Fruit fly (Drosophila melanogaster) whole organism, adult: ENCODE data around the gene psd.

Experiments used
- CG11617 ChIP-seq: fragments of 200-800 bp; sonication (Bioruptor generic); optimal IDR thresholded peaks from 2 replicates; lab custom pipeline; 2017; ENCODE audit warnings: mild to moderate bottlenecking, missing biosample characterization, missing genetic modification reagents, missing genetic modification characterization
- CG12768 ChIP-seq: fragments of 200-800 bp; sonication (Bioruptor generic); optimal IDR thresholded peaks from 2 replicates; lab custom pipeline; 2017; ENCODE audit warnings: missing biosample characterization, missing genetic modification characterization, mild to moderate bottlenecking, moderate library complexity, missing genetic modification reagents
- CG14711 ChIP-seq: fragments of 200-800 bp; sonication (Bioruptor generic); optimal IDR thresholded peaks from 2 replicates; lab custom pipeline; 2018; ENCODE audit warnings: missing biosample characterization, mild to moderate bottlenecking, missing genetic modification characterization, moderate library complexity
- CG1620 ChIP-seq: fragments of 200-800 bp; sonication (Bioruptor generic); optimal IDR thresholded peaks from 2 replicates; lab custom pipeline; 2016; ENCODE audit warnings: missing biosample characterization, missing genetic modification characterization
- CG33017 ChIP-seq: fragments of 200-800 bp; sonication (Bioruptor generic); optimal IDR thresholded peaks from 2 replicates; lab custom pipeline; 2018; ENCODE audit warnings: missing biosample characterization, mild to moderate bottlenecking, missing genetic modification characterization, moderate library complexity
- CG7045 ChIP-seq: fragments of 200-800 bp; sonication (Bioruptor generic); optimal IDR thresholded peaks from 2 replicates; lab custom pipeline; 2017; ENCODE audit warnings: missing biosample characterization, mild to moderate bottlenecking, missing genetic modification characterization
- Clk ChIP-seq: fragments of 200-800 bp; sonication (Bioruptor generic); optimal IDR thresholded peaks from 2 replicates; lab custom pipeline; 2017; ENCODE audit warnings: missing biosample characterization, missing genetic modification characterization
- Hr96 ChIP-seq: fragments of 200-800 bp; sonication (Bioruptor generic); optimal IDR thresholded peaks from 2 replicates; lab custom pipeline; 2016; ENCODE audit warnings: missing biosample characterization, missing genetic modification characterization
- kay ChIP-seq: fragments of 200-800 bp; sonication (Bioruptor generic); peaks from one replicate; lab custom pipeline; 2016; ENCODE audit warnings: missing biosample characterization, missing genetic modification characterization, borderline replicate concordance
- ovo ChIP-seq: fragments of 200-800 bp; sonication (Bioruptor generic); optimal IDR thresholded peaks from 2 replicates; lab custom pipeline; 2016; ENCODE audit warnings: missing biosample characterization, missing genetic modification characterization
- tj ChIP-seq: fragments of 200-800 bp; sonication (Bioruptor generic); optimal IDR thresholded peaks from 3 replicates; lab custom pipeline; 2017; ENCODE audit warnings: missing biosample characterization, mild to moderate bottlenecking, missing genetic modification characterization, moderate library complexity
- toe ChIP-seq: fragments of 200-800 bp; sonication (Bioruptor generic); optimal IDR thresholded peaks from 2 replicates; lab custom pipeline; 2016; ENCODE audit warnings: missing biosample characterization, missing genetic modification characterization

psd gene

DNA sequence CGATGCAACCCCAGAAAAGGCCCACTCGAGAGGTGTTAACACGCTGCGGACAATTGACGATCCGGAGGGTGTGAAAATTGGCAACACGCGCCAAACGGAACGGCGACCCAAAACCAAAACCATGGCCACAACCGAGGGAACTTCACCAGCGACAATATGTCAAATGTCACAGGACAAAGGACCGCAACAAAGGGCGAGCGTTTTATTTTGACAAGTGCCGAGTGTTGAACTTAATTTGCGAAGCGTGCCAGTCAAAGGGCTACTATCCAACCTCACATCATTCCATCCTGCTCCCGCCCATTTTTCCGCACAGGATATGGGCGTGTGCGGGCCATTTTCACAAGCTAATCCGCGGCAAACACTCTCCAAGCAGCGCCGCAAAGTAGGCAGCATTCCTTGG, 37.4 kb downstream of the psd start:
- TF ChIP-seq Hr96 (GFP tag; lab: Kevin White, UChicago) (no peak), CG11617 (GFP tag; lab: Kevin White, UChicago) (no peak), CG1620 (GFP tag; lab: Kevin White, UChicago) (no peak), Clk (GFP tag; lab: Kevin White, UChicago) (no peak), CG12768 (no peak), toe (GFP tag; lab: Kevin White, UChicago) (no peak)

DNA sequence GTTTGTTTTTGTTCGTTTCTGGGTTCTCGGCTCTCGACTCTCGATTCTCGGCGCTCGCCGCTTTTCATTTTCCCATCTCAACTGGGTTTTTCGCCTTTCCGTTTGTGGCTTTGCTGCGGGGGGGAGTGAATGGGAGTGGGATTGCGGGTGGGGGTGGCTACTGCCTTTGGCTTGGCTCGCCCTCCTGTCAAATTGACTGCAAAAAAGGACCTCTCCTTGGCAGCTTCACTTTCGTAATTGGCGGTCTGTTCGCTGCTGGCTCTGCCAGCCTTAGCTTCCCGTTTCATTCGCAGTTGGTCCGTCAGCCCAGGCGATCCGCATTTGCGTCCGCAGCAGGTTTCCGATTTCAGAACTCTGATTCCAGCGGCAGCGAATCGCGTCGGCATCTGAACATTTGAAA, 39.1 kb downstream of the psd start, which contains the start of gene dsf:
Gene dsf (plus strand): TSS at position 301 of the 400 bp plus-strand sequence.
- TF ChIP-seq CG14711 (tag; lab: Kevin White, UChicago) (no peak), ovo (GFP tag; lab: Kevin White, UChicago) (no peak), CG7045 (GFP tag; lab: Kevin White, UChicago) (no peak)

DNA sequence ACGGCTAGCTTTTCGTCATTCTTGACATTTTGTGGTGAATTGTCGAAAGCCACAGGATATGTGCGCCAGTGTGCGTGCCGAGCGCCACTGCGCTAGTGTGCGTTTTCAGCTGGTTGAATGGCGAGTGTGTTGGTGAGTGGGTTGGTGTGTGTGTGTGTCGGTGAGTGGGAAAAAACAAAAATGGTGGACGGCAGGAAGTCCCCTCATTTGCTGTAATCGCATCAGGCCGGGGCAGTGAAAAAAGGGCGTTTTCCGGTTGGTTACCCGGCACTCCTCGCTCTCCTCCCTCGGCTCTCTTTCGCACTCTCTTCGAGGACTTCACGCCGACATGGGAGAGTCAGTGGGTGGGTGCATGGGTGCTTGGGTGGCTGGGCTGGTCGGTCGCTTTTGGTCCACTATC, 39.6 kb downstream of the psd start:
- TF ChIP-seq tj (GFP tag; lab: Kevin White, UChicago) (no peak), CG7045 (GFP tag; lab: Kevin White, UChicago) (no peak)

DNA sequence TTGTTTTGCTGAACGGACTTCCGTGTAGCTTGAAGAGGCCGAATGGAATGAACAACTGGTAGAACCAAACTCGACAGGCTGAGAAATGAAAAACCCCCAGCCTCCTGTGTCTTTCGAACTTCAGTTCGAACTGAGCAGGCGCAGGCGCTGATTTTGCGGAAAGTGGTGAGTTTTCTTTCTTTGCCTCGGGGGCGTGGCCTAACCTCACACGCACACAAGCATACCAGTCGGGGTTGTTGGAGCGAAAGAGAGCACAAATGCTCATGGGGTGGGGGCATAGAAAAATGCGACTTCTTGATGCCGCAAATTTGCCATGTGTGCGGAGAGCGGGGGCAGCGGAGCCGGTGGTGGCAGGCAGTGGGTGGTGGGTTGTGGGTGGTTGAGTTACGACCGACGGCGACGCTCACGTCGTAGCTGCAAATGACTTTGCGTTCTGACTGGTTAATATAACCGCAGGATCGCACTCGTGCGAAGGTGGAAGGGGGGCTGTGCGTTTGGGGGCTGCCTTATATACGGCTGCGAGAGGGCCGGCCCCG, 41.1 kb downstream of the psd start, which contains the start of gene CG9016:
Gene CG9016 (minus strand): TSS at position 51 of the 536 bp plus-strand sequence.
- TF ChIP-seq CG14711 (tag; lab: Kevin White, UChicago) (no peak), tj (GFP tag; lab: Kevin White, UChicago) (no peak), Hr96 (GFP tag; lab: Kevin White, UChicago) (no peak), CG33017 (tag; lab: Kevin White, UChicago) (no peak), Clk (GFP tag; lab: Kevin White, UChicago) (no peak), CG11617 (GFP tag; lab: Kevin White, UChicago) (no peak), kay (GFP tag; lab: Kevin White, UChicago) (no peak)
